Fruit fly (Drosophila melanogaster) whole organism, prepupa: ENCODE measurements around the gene glu.

Experiments used
- CG10631 ChIP-seq: fragments of 200-800 bp; sonication (Bioruptor generic); optimal IDR thresholded peaks from 2 replicates; lab custom pipeline; 2016; ENCODE audit warnings: missing biosample characterization, missing genetic modification characterization
- CG10669 ChIP-seq: fragments of 200-800 bp; sonication (Bioruptor generic); optimal IDR thresholded peaks from 3 replicates; lab custom pipeline; 2018; ENCODE audit warnings: missing biosample characterization, mild to moderate bottlenecking, missing genetic modification characterization, moderate library complexity
- CG11294 ChIP-seq: fragments of 200-800 bp; sonication (Bioruptor generic); IDR thresholded peaks from 2 replicates; pipeline ENCODE4 v1.3.6; 2022; ENCODE audit warnings: missing biosample characterization, missing genetic modification characterization
- CG11762 ChIP-seq: fragments of 200-800 bp; sonication (Bioruptor generic); optimal IDR thresholded peaks from 3 replicates; lab custom pipeline; 2016; ENCODE audit warnings: missing biosample characterization, missing genetic modification characterization; ENCODE audit not compliant: insufficient read depth
- CG11902 ChIP-seq: fragments of 200-800 bp; sonication (Bioruptor generic); optimal IDR thresholded peaks from 3 replicates; lab custom pipeline; 2016; ENCODE audit warnings: missing biosample characterization, missing genetic modification characterization
- CG15336 ChIP-seq: fragments of 200-800 bp; sonication (Bioruptor generic); IDR thresholded peaks from 2 replicates; pipeline ENCODE4 v1.3.6; 2022; ENCODE audit warnings: missing biosample characterization, missing genetic modification characterization
- CG1621 ChIP-seq: fragments of 200-800 bp; sonication (Bioruptor generic); optimal IDR thresholded peaks from 3 replicates; lab custom pipeline; 2018; ENCODE audit warnings: missing biosample characterization, mild to moderate bottlenecking, missing genetic modification characterization
- CG16779 ChIP-seq: fragments of 200-800 bp; sonication (Bioruptor generic); optimal IDR thresholded peaks from 3 replicates; lab custom pipeline; 2017; ENCODE audit warnings: missing biosample characterization, mild to moderate bottlenecking, missing genetic modification characterization
- CG3032 ChIP-seq: fragments of 200-800 bp; optimal IDR thresholded peaks from 2 replicates; lab custom pipeline; 2019; ENCODE audit warnings: missing biosample characterization, mild to moderate bottlenecking, missing genetic modification characterization, moderate library complexity
- CG31627 ChIP-seq: fragments of 200-800 bp; sonication (Bioruptor generic); optimal IDR thresholded peaks from 3 replicates; lab custom pipeline; 2016; ENCODE audit warnings: missing biosample characterization, missing genetic modification characterization
- CG32006 ChIP-seq: fragments of 200-800 bp; sonication (Bioruptor generic); optimal IDR thresholded peaks from 3 replicates; lab custom pipeline; 2017; ENCODE audit warnings: missing biosample characterization, mild to moderate bottlenecking, missing genetic modification characterization
- CG34406 ChIP-seq: fragments of 200-800 bp; sonication (Bioruptor generic); optimal IDR thresholded peaks from 3 replicates; lab custom pipeline; 2016; ENCODE audit warnings: missing biosample characterization, missing genetic modification characterization
- CG3919 ChIP-seq: fragments of 200-800 bp; sonication (Bioruptor generic); optimal IDR thresholded peaks from 3 replicates; lab custom pipeline; 2016; ENCODE audit warnings: missing biosample characterization, missing genetic modification characterization
- CG4318 ChIP-seq: fragments of 200-800 bp; sonication (Bioruptor generic); optimal IDR thresholded peaks from 3 replicates; lab custom pipeline; 2017; ENCODE audit warnings: missing biosample characterization, mild to moderate bottlenecking, missing genetic modification characterization
- CG6792 ChIP-seq: fragments of 200-800 bp; sonication (Bioruptor generic); optimal IDR thresholded peaks from 3 replicates; lab custom pipeline; 2016; ENCODE audit warnings: missing biosample characterization, missing genetic modification characterization
- CG6808 ChIP-seq: fragments of 200-800 bp; sonication (Bioruptor generic); optimal IDR thresholded peaks from 3 replicates; lab custom pipeline; 2017; ENCODE audit warnings: missing biosample characterization, missing genetic modification characterization, mild to moderate bottlenecking, moderate library complexity, missing genetic modification reagents
- CG6854 ChIP-seq: fragments of 200-800 bp; sonication (Bioruptor generic); optimal IDR thresholded peaks from 2 replicates; lab custom pipeline; 2017; ENCODE audit warnings: missing biosample characterization, mild to moderate bottlenecking, missing genetic modification characterization
- CG7368 ChIP-seq: fragments of 200-800 bp; sonication (Bioruptor generic); optimal IDR thresholded peaks from 3 replicates; lab custom pipeline; 2016; ENCODE audit warnings: missing biosample characterization, missing genetic modification characterization
- CG8119 ChIP-seq: fragments of 200-800 bp; sonication (Bioruptor generic); IDR thresholded peaks from 3 replicates; pipeline ENCODE4 v1.3.6; 2022; ENCODE audit warnings: missing biosample characterization, missing genetic modification characterization
- CG8319 ChIP-seq: fragments of 200-800 bp; sonication (Bioruptor generic); optimal IDR thresholded peaks from 3 replicates; lab custom pipeline; 2016; ENCODE audit warnings: missing biosample characterization, missing genetic modification characterization
- CG8632 ChIP-seq: fragments of 200-800 bp; sonication (Bioruptor generic); optimal IDR thresholded peaks from 3 replicates; lab custom pipeline; 2016; ENCODE audit warnings: missing biosample characterization, missing genetic modification characterization
- Eip93F ChIP-seq: fragments of 200-800 bp; sonication (Bioruptor generic); optimal IDR thresholded peaks from 2 replicates; lab custom pipeline; 2016; ENCODE audit warnings: missing biosample characterization, mild to moderate bottlenecking, missing genetic modification characterization
- Ets21C ChIP-seq: fragments of 200-800 bp; sonication (Bioruptor generic); optimal IDR thresholded peaks from 3 replicates; lab custom pipeline; 2016; ENCODE audit warnings: missing biosample characterization, missing genetic modification characterization
- Ets96B ChIP-seq: fragments of 200-800 bp; optimal IDR thresholded peaks from 2 replicates; lab custom pipeline; 2019; ENCODE audit warnings: missing biosample characterization, mild to moderate bottlenecking, missing genetic modification characterization, moderate library complexity
- Gug ChIP-seq: fragments of 200-800 bp; sonication (Bioruptor generic); IDR thresholded peaks from 2 replicates; pipeline ENCODE4 v1.3.6; 2022; ENCODE audit warnings: missing biosample characterization, missing genetic modification characterization
- Hr38 ChIP-seq: sonication (Bioruptor generic); optimal IDR thresholded peaks from 2 replicates; lab custom pipeline; 2016; ENCODE audit warnings: missing biosample characterization, missing genetic modification characterization
- Hr4 ChIP-seq: fragments of 200-800 bp; sonication (Bioruptor generic); optimal IDR thresholded peaks from 3 replicates; lab custom pipeline; 2016; ENCODE audit warnings: missing biosample characterization, missing genetic modification characterization
- Lpt ChIP-seq: fragments of 200-800 bp; sonication (Bioruptor generic); optimal IDR thresholded peaks from 3 replicates; lab custom pipeline; 2016; ENCODE audit warnings: missing biosample characterization, missing genetic modification characterization
- OdsH ChIP-seq: fragments of 200-800 bp; sonication (Bioruptor generic); optimal IDR thresholded peaks from 3 replicates; lab custom pipeline; 2016; ENCODE audit warnings: missing biosample characterization, missing genetic modification characterization
- Sox102F ChIP-seq: fragments of 200-800 bp; sonication (Bioruptor generic); optimal IDR thresholded peaks from 2 replicates; lab custom pipeline; 2016; ENCODE audit warnings: missing biosample characterization, mild to moderate bottlenecking, missing genetic modification characterization
- Sox15 ChIP-seq: fragments of 200-800 bp; sonication (Bioruptor generic); optimal IDR thresholded peaks from 3 replicates; lab custom pipeline; 2016; ENCODE audit warnings: missing biosample characterization, missing genetic modification characterization
- achi ChIP-seq: fragments of 200-800 bp; sonication (Bioruptor generic); optimal IDR thresholded peaks from 3 replicates; lab custom pipeline; 2016; ENCODE audit warnings: missing biosample characterization, missing genetic modification characterization
- acj6 ChIP-seq: fragments of 200-800 bp; sonication (Bioruptor generic); optimal IDR thresholded peaks from 3 replicates; lab custom pipeline; 2016; ENCODE audit warnings: missing biosample characterization, missing genetic modification characterization
- dac ChIP-seq: fragments of 200-800 bp; sonication (Bioruptor generic); optimal IDR thresholded peaks from 2 replicates; lab custom pipeline; 2017; ENCODE audit warnings: missing biosample characterization, mild to moderate bottlenecking, missing genetic modification characterization
- dsx ChIP-seq: fragments of 200-800 bp; optimal IDR thresholded peaks from 3 replicates; lab custom pipeline; 2019; ENCODE audit warnings: missing biosample characterization, mild to moderate bottlenecking, missing genetic modification characterization, moderate library complexity; ENCODE audit not compliant: poor library complexity, severe bottlenecking
- eg ChIP-seq: fragments of 200-800 bp; sonication (Bioruptor generic); IDR thresholded peaks from 3 replicates; pipeline ENCODE4 v1.3.6; 2022; ENCODE audit warnings: missing biosample characterization, missing genetic modification characterization
- esn ChIP-seq: fragments of 200-800 bp; sonication (Bioruptor generic); optimal IDR thresholded peaks from 2 replicates; lab custom pipeline; 2016; ENCODE audit warnings: missing biosample characterization, mild to moderate bottlenecking, missing genetic modification characterization, moderate library complexity
- fd59A ChIP-seq: fragments of 200-800 bp; sonication (Bioruptor generic); optimal IDR thresholded peaks from 2 replicates; lab custom pipeline; 2017; ENCODE audit warnings: missing biosample characterization, mild to moderate bottlenecking, missing genetic modification characterization, missing genetic modification reagents
- fkh ChIP-seq: fragments of 200-800 bp; sonication (Bioruptor generic); optimal IDR thresholded peaks from 3 replicates; lab custom pipeline; 2017; ENCODE audit warnings: missing biosample characterization, mild to moderate bottlenecking, missing genetic modification characterization, moderate library complexity
- lz ChIP-seq: fragments of 200-800 bp; sonication (Bioruptor generic); optimal IDR thresholded peaks from 3 replicates; lab custom pipeline; 2016; ENCODE audit warnings: missing biosample characterization, missing genetic modification characterization
- net ChIP-seq: fragments of 200-800 bp; sonication (Bioruptor generic); optimal IDR thresholded peaks from 3 replicates; lab custom pipeline; 2016; ENCODE audit warnings: missing biosample characterization, missing genetic modification characterization
- pdm3 ChIP-seq: fragments of 200-800 bp; sonication (Bioruptor generic); optimal IDR thresholded peaks from 3 replicates; lab custom pipeline; 2016; ENCODE audit warnings: missing biosample characterization, missing genetic modification characterization
- salr ChIP-seq, 2 experiments: fragments of 200-800 bp; sonication (Bioruptor generic); optimal IDR thresholded peaks; 3 replicates each; lab custom pipeline; 2016 to 2018; ENCODE audit warnings: missing biosample characterization in 2 of 2, missing genetic modification characterization in 2 of 2, mild to moderate bottlenecking in 1 of 2
- ss ChIP-seq, 2 experiments: fragments of 200-800 bp; sonication (Bioruptor generic); optimal IDR thresholded peaks; 2 replicates in 1 of 2; 3 replicates in 1 of 2; lab custom pipeline; 2017 to 2018; ENCODE audit warnings: mild to moderate bottlenecking in 2 of 2, missing biosample characterization in 2 of 2, missing genetic modification characterization in 2 of 2, moderate library complexity in 1 of 2
- svp ChIP-seq: fragments of 200-800 bp; sonication (Bioruptor generic); peaks from one replicate; lab custom pipeline; 2016; ENCODE audit warnings: missing biosample characterization, missing genetic modification characterization
- vri ChIP-seq: fragments of 200-800 bp; sonication (Bioruptor generic); optimal IDR thresholded peaks from 3 replicates; lab custom pipeline; 2016; ENCODE audit warnings: missing biosample characterization, mild to moderate bottlenecking, missing genetic modification characterization

The glu gene

DNA sequence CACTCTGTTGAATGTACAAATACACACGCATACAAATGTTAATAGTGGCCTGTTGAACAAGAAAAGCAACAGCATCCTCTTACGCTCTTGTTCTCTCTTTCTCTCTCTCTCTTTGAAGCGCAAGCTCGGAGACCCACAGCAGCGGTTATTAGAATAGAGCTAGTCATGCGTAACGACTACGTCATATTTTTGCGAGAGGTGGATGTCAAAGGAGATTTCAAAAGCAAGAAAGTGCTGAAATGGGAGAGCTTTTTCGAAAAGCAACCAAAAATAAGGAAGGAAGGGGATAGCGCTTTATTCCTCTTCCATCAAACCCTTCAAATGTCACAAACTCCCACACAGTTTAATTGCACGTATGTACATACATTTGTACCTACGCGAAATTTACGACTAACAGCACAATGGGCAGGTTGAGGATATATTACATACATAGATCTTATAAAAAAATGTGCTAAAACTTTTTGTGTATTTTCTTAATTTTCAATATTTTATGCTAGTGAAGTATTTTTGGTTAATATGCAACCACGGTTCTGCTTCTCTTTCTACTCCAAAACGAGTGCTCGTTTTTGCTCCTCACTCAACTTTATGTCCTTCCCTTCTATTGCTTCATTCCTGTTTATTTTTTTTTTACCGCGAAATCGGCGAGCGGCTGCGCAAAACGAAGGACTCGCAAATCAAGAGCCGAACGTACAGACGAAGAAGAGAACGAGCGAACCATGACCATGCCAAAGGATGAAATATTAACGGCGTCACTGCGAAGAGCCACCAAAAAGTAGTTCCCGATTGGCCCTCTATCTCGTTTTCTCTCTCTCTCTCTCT lies 48.2 kb downstream of the glu start (continued):
- peak; percentile 52 for TF ChIP-seq CG10631 (GFP tag; lab: Kevin White, UChicago)
- peak; percentile 9 for TF ChIP-seq CG3032 (tag; lab: Kevin White, UChicago)
- peak; percentile 72 for TF ChIP-seq Sox102F (GFP tag; lab: Kevin White, UChicago)
- no peak for TF ChIP-seq Gug
- TF ChIP-seq OdsH (GFP tag; lab: Kevin White, UChicago): peak; percentile 64
- no peak for TF ChIP-seq CG11762 (GFP tag; lab: Kevin White, UChicago)
- no peak for TF ChIP-seq CG11294 (GFP tag; lab: Robert Waterston, UW)
- TF ChIP-seq Eip93F (GFP tag; lab: Kevin White, UChicago): no peak
- TF ChIP-seq Sox15 (GFP tag; lab: Kevin White, UChicago): peak; percentile 2
- 0 out of 3 replicates have a peak, but pooled peaks have one; percentile 32 for TF ChIP-seq CG8119 (GFP tag; lab: Robert Waterston, UW)
- TF ChIP-seq Hr38: no peak
- TF ChIP-seq achi (GFP tag; lab: Kevin White, UChicago): peak; percentile 43
- peak; percentile 73 for TF ChIP-seq CG32006 (GFP tag; lab: Kevin White, UChicago)
- peak; percentile 54 for TF ChIP-seq Ets21C (GFP tag; lab: Kevin White, UChicago)
- peak; percentile 54 for TF ChIP-seq pdm3 (GFP tag; lab: Kevin White, UChicago)
- no peak for TF ChIP-seq CG8319 (GFP tag; lab: Kevin White, UChicago)
- no peak for TF ChIP-seq fkh (GFP tag; lab: Kevin White, UChicago)
- peak; percentile 51 for TF ChIP-seq CG31627 (GFP tag; lab: Kevin White, UChicago)
- TF ChIP-seq CG34406 (GFP tag; lab: Kevin White, UChicago): peak; percentile 53
- TF ChIP-seq lz (GFP tag; lab: Kevin White, UChicago): peak; percentile 61
- TF ChIP-seq CG10669 (GFP tag; lab: Kevin White, UChicago): no peak
- TF ChIP-seq Lpt (GFP tag; lab: Kevin White, UChicago): peak; percentile 22
- TF ChIP-seq CG3919 (GFP tag; lab: Kevin White, UChicago): peak; percentile 63
- TF ChIP-seq CG8632 (GFP tag; lab: Kevin White, UChicago): peak; percentile 52
- peak; percentile 58 for TF ChIP-seq vri (GFP tag; lab: Kevin White, UChicago)
- TF ChIP-seq salr (GFP tag; optimal IDR thresholded peaks at IDR 0.05; lab: Kevin White, UChicago): peak; percentile 10 to 55
- peak; percentile 42 for TF ChIP-seq fd59A (GFP tag; lab: Kevin White, UChicago)
- TF ChIP-seq esn: peak; percentile 72
- TF ChIP-seq dac: no peak
- peak; percentile 39 for TF ChIP-seq Hr4 (GFP tag; lab: Kevin White, UChicago)
- TF ChIP-seq CG4318 (GFP tag; lab: Kevin White, UChicago): peak; percentile 47
- peak; percentile 47 for TF ChIP-seq CG15336
- no peak for TF ChIP-seq CG1621 (tag; lab: Kevin White, UChicago)
- TF ChIP-seq net: peak; percentile 52
- TF ChIP-seq eg (GFP tag; lab: Robert Waterston, UW): no peak
- TF ChIP-seq CG6808 (GFP tag; lab: Kevin White, UChicago): peak; percentile 2

DNA sequence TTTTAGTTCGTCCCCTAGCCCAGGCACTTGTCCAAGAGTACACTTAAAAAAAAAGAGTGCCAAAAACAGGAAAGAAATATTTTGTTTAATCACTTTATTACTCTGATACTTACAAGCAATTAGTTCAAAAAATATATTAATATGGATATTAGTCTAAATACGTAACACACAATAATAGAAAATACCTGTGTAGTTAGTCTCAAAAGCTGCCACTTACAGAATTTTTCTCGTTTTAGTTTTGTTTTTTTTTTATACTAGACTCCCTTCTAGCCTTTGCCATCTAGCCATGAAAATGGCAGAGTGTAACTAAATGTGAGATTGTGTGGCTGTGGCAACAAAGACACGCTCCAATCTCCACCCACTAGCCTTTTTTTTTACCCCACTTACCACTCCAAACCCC lies 50.3 kb downstream of the glu start:
- TF ChIP-seq Ets96B (tag; lab: Kevin White, UChicago): peak; percentile 68
- TF ChIP-seq Gug: peak; percentile 25; the same call in 1 of the 2 replicates
- no peak for TF ChIP-seq Sox102F (GFP tag; lab: Kevin White, UChicago)
- no peak for TF ChIP-seq CG31627 (GFP tag; lab: Kevin White, UChicago)
- TF ChIP-seq CG7368 (GFP tag; lab: Kevin White, UChicago): peak; percentile 30
- peak; percentile 71 for TF ChIP-seq net
- TF ChIP-seq vri (GFP tag; lab: Kevin White, UChicago): no peak
- TF ChIP-seq fkh (GFP tag; lab: Kevin White, UChicago): no peak
- no peak for TF ChIP-seq dac
- peak; percentile 71 for TF ChIP-seq acj6
- TF ChIP-seq CG10631 (GFP tag; lab: Kevin White, UChicago): peak; percentile 83
- peak; percentile 45 for TF ChIP-seq dsx (GFP tag; lab: Kevin White, UChicago)
- TF ChIP-seq svp (GFP tag; lab: Kevin White, UChicago): no peak
- TF ChIP-seq OdsH (GFP tag; lab: Kevin White, UChicago): peak; percentile 63
- TF ChIP-seq CG11902 (GFP tag; lab: Kevin White, UChicago): no peak
- TF ChIP-seq CG15336: peak; percentile 82
- TF ChIP-seq CG4318 (GFP tag; lab: Kevin White, UChicago): peak; percentile 65
- TF ChIP-seq pdm3 (GFP tag; lab: Kevin White, UChicago): peak; percentile 72
- peak; percentile 79 to 81 for TF ChIP-seq ss (GFP tag; optimal IDR thresholded peaks at IDR 0.05; lab: Kevin White, UChicago)
- peak; percentile 60 for TF ChIP-seq CG16779 (tag; lab: Kevin White, UChicago)
- no peak for TF ChIP-seq CG6854 (GFP tag; lab: Kevin White, UChicago)
- peak; percentile 46 for TF ChIP-seq CG6792
- TF ChIP-seq Eip93F (GFP tag; lab: Kevin White, UChicago): no peak
- peak; percentile 81 for TF ChIP-seq Lpt (GFP tag; lab: Kevin White, UChicago)
- peak; percentile 87 for TF ChIP-seq CG32006 (GFP tag; lab: Kevin White, UChicago)
- TF ChIP-seq CG8632 (GFP tag; lab: Kevin White, UChicago): peak; percentile 50
